Worm (Caenorhabditis elegans): ENCODE results near the gene W01A11.1.

- no peak for TF ChIP-seq skn-1 (tag; optimal IDR thresholded peaks at IDR 0.05)
- no peak for TF ChIP-seq aly-2 (tag; optimal IDR thresholded peaks at IDR 0.05)
- no peak for TF ChIP-seq lin-13 (GFP tag; optimal IDR thresholded peaks at IDR 0.05)
- no peak for TF ChIP-seq nhr-12 (tag; optimal IDR thresholded peaks at IDR 0.05)
- no peak for TF ChIP-seq nhr-25 (tag; optimal IDR thresholded peaks at IDR 0.05)
Observed at ce11 chrV:6458302-6458998, 40.6 kb upstream of the W01A11.1 start.
